Worm (Caenorhabditis elegans): Measurements from ENCODE around the gene asm-2.

The asm-2 gene

ce11 chrX:11329424-11329823, 5.4 kb upstream of the asm-2 start, which contains the start of gene npr-9:
TSS of gene npr-9 (plus strand) at chrX:11329724.
- TF ChIP-seq nhr-25 (tag; optimal IDR thresholded peaks at IDR 0.05; ENCODE audit: borderline replicate concordance, insufficient read depth) (no peak), mdt-29 (GFP tag; IDR thresholded peaks at IDR 0.05) (no peak), unc-62 (GFP tag; optimal IDR thresholded peaks at IDR 0.05 in 1 of 2) (peak in 1 of 2 experiments; percentile 13), unc-62 (tag; optimal IDR thresholded peaks at IDR 0.05) (no peak), F37D6.2 (tag; optimal IDR thresholded peaks at IDR 0.05) (no peak), aha-1 (tag) (peak; percentile 63)

ce11 chrX:11328710-11329109, 4.7 kb upstream of the asm-2 start:
- no peak for TF ChIP-seq hlh-11 (tag; optimal IDR thresholded peaks at IDR 0.05)

- TF ChIP-seq rbr-2 (tag; optimal IDR thresholded peaks at IDR 0.05) (no peak), lin-38 (GFP tag; IDR thresholded peaks at IDR 0.05) (no peak), hlh-11 (tag; optimal IDR thresholded peaks at IDR 0.05) (no peak), D1046.2 (GFP tag; IDR thresholded peaks at IDR 0.05) (no peak)
Observed at ce11 chrX:11326827-11327226, 2.8 kb upstream of the asm-2 start, which contains the start of gene ZK455.5. TSS of gene ZK455.5 (minus strand) at chrX:11326927.

- no peak for TF ChIP-seq unc-130 (GFP tag; optimal IDR thresholded peaks at IDR 0.05)
- peak; percentile 80 for TF ChIP-seq pqm-1 (tag; optimal IDR thresholded peaks at IDR 0.05)
- peak; percentile 5 for TF ChIP-seq aha-1 (tag)
- TF ChIP-seq nhr-41 (GFP tag; IDR thresholded peaks at IDR 0.05) = no peak
- TF ChIP-seq nhr-28 (tag; optimal IDR thresholded peaks at IDR 0.05) = peak; percentile 13
- TF ChIP-seq dmd-6 (GFP tag; IDR thresholded peaks at IDR 0.05) = peak; percentile 44; the same call in 1 of the 2 replicates
- TF ChIP-seq nhr-102 (tag; optimal IDR thresholded peaks at IDR 0.05) = no peak
- no peak for TF ChIP-seq lin-39 (tag; optimal IDR thresholded peaks at IDR 0.05)
- TF ChIP-seq daf-16 (GFP tag; optimal IDR thresholded peaks at IDR 0.05) = no peak
- peak; percentile 40 for TF ChIP-seq daf-16 (tag; optimal IDR thresholded peaks at IDR 0.05)
Observed at ce11 chrX:11323225-11323624, 826 bp downstream of the asm-2 start.

ce11 chrX:11317939-11318338, 6.1 kb downstream of the asm-2 start, which contains the start of gene hizr-1:
TSS of gene hizr-1 (plus strand) at chrX:11318278.
- TF ChIP-seq php-3 (GFP tag; IDR thresholded peaks at IDR 0.05) (peak; percentile 15; the same call in 1 of the 2 replicates), zag-1 (tag; optimal IDR thresholded peaks at IDR 0.05) (no peak), hlh-30 (tag; optimal IDR thresholded peaks at IDR 0.05; ENCODE audit: insufficient read depth) (no peak), fkh-10 (GFP tag; optimal IDR thresholded peaks at IDR 0.05) (no peak), dve-1 (tag; optimal IDR thresholded peaks at IDR 0.05; ENCODE audit: insufficient read depth) (peak; percentile 36), dpl-1 (GFP tag; optimal IDR thresholded peaks at IDR 0.05) (no peak), fos-1 (tag; optimal IDR thresholded peaks at IDR 0.05) (no peak), nhr-76 (tag; optimal IDR thresholded peaks at IDR 0.05) (no peak), saeg-2 (GFP tag; IDR thresholded peaks at IDR 0.05) (no peak), ama-1 (optimal IDR thresholded peaks at IDR 0.05) (no peak), lim-7 (GFP tag; IDR thresholded peaks at IDR 0.05) (no peak), ztf-11 (tag; optimal IDR thresholded peaks at IDR 0.05) (no peak), nhr-41 (GFP tag; IDR thresholded peaks at IDR 0.05) (no peak), lin-1 (GFP tag; IDR thresholded peaks at IDR 0.05) (no peak), hlh-11 (tag; optimal IDR thresholded peaks at IDR 0.05) (peak; percentile 26), daf-8 (GFP tag; IDR thresholded peaks at IDR 0.05) (no peak), F49E8.2 (tag; optimal IDR thresholded peaks at IDR 0.05; ENCODE audit: borderline replicate concordance) (no peak), daf-16 (GFP tag; optimal IDR thresholded peaks at IDR 0.05) (no peak), daf-16 (tag; optimal IDR thresholded peaks at IDR 0.05) (peak; percentile 68), mes-2 (tag; optimal IDR thresholded peaks at IDR 0.05; ENCODE audit: poor library complexity, severe bottlenecking) (no peak), nhr-28 (tag; optimal IDR thresholded peaks at IDR 0.05) (peak; percentile 68), spr-1 (tag; optimal IDR thresholded peaks at IDR 0.05) (no peak), lin-15B (tag; optimal IDR thresholded peaks at IDR 0.05) (no peak), snpc-1.2 (GFP tag; IDR thresholded peaks at IDR 0.05) (no peak), set-16 (GFP tag; IDR thresholded peaks at IDR 0.05) (no peak), lin-29 (GFP tag; IDR thresholded peaks at IDR 0.05) (no peak), dmd-9 (GFP tag; IDR thresholded peaks at IDR 0.05) (no peak), unc-39 (tag; optimal IDR thresholded peaks at IDR 0.05) (no peak), attf-4 (tag; optimal IDR thresholded peaks at IDR 0.05) (no peak), ceh-44 (GFP tag; IDR thresholded peaks at IDR 0.05) (no peak), egl-43 (GFP tag; IDR thresholded peaks at IDR 0.05) (no peak)
